Worm (Caenorhabditis elegans): Measurements from ENCODE around the gene rol-3.

Gene rol-3

DNA sequence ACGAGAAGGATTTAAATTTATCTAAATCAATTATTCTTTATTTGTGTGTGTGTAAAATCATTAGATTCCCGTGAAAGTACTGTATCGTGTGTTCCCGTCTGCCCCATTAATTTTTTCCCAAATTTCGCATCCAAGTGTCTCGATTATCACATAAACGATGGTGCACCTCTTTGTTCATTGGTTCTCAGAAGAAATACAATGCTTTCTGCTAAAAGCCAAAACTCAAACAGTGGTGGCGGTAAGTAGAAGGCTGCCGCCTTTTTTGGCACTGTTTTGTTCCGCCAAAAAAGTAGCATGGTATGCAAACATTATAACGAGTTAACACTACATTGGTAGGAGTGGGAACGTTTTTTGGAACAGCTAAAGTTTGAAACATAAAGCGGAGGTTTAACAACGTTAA lies 14.8 kb downstream of the rol-3 start:
- TF ChIP-seq ces-1 (GFP tag; optimal IDR thresholded peaks at IDR 0.05), result no peak
- TF ChIP-seq ham-2 (GFP tag; optimal IDR thresholded peaks at IDR 0.05), result no peak
- TF ChIP-seq pha-4 (tag; optimal IDR thresholded peaks at IDR 0.05), result no peak
- no peak for TF ChIP-seq ceh-39 (tag; optimal IDR thresholded peaks at IDR 0.05)
- TF ChIP-seq mls-2 (tag; optimal IDR thresholded peaks at IDR 0.05), result no peak
- TF ChIP-seq lin-13 (tag; optimal IDR thresholded peaks at IDR 0.05), result no peak
- no peak for TF ChIP-seq ztf-11 (tag; optimal IDR thresholded peaks at IDR 0.05)

DNA sequence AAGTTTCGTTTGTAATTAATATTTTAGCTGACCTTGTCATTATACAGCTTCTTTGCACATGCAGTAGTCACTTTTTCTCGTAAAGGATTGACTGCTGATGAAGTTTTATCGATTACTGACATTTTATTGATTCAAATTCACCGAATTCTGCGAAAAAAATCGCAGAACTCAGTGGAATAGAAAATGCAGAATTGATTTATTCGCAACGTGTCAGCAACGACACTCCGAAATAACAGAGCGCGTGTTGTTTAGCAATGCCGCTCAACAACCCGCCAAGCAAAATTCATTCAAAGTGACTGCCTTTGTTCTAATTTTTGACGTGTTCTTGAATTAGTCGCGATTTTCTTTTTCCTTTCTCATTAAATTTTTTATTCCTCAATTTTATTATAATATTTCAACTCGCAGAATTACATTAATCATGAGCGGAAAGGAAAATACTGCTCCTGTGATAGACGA lies 17.1 kb downstream of the rol-3 start, which contains the start of the genes cogc-6 and air-1:
TSS of gene cogc-6 (minus strand) at position 234 of the 456 bp plus-strand sequence.
TSS of gene air-1 (plus strand) at position 406 of the 456 bp plus-strand sequence.
- peak; percentile 8 for TF ChIP-seq mep-1 (tag; optimal IDR thresholded peaks at IDR 0.05)
- no peak for TF ChIP-seq hlh-1 (tag; optimal IDR thresholded peaks at IDR 0.05)
- TF ChIP-seq pha-4 (tag; optimal IDR thresholded peaks at IDR 0.05), result peak; percentile 35

DNA sequence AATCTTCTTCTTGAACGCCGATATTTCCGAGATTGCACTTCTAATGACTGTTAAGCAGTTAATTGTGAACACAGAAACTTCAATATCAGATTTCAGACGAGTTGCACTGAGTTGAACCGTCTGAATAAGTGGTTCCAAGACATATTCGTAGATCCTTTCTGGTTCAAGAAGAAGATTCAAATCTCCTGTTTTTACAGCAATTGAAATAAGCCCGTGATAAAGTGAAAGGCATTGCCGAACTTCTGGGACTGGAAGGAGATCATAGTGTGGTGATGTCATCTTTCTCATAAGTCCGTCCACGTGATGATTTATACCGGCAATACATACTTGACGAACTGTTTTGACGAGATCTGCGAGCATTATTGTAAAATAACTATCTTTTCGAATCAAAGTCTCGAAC lies 18.7 kb downstream of the rol-3 start:
- TF ChIP-seq lsy-2 (tag; optimal IDR thresholded peaks at IDR 0.05), result no peak
- TF ChIP-seq unc-120 (tag; optimal IDR thresholded peaks at IDR 0.05; ENCODE audit: poor library complexity, severe bottlenecking), result no peak
- TF ChIP-seq ces-1 (GFP tag; optimal IDR thresholded peaks at IDR 0.05), result no peak
- no peak for TF ChIP-seq mep-1 (tag; optimal IDR thresholded peaks at IDR 0.05)
- TF ChIP-seq nhr-28 (tag; optimal IDR thresholded peaks at IDR 0.05), result no peak
- no peak for TF ChIP-seq ztf-11 (tag; optimal IDR thresholded peaks at IDR 0.05)
- TF ChIP-seq unc-62 (GFP tag; optimal IDR thresholded peaks at IDR 0.05), result no peak
- TF ChIP-seq zip-8 (tag; optimal IDR thresholded peaks at IDR 0.05), result no peak
- TF ChIP-seq nhr-12 (tag; optimal IDR thresholded peaks at IDR 0.05), result no peak
- TF ChIP-seq lin-32 (GFP tag; optimal IDR thresholded peaks at IDR 0.05), result no peak
- no peak for TF ChIP-seq pha-4 (tag; optimal IDR thresholded peaks at IDR 0.05)
- no peak for TF ChIP-seq nhr-76 (tag; optimal IDR thresholded peaks at IDR 0.05)

DNA sequence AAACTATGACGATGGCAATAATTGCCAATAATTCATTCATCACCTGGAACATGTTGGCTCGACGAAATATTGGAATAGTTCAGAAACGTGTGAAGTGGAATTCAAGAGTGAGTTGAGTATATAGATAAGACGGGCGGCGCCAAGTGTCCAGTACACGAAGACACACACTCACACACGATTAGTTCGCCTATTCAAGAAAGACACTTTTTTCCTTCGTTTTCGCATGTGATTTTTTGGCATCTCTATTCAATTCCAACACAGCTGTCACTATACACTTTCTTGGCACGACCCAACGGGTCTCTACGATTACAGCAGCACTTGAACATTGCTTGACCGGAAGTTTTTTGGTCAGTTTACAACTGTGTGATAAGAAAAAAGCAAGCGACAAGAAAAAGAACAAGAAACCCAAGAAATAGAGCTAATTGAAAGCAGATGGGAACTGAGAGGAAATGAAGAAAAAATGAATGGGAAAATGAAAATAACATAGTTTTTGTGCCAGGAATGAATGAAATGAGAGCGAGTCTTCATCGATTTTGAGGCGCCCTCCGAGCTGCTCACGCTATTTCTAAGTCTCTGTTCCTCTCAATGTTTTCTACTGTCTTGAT lies 20.4 kb downstream of the rol-3 start, which contains the start of gene K07C11.8:
TSS of gene K07C11.8 (minus strand) at position 224 of the 605 bp plus-strand sequence.
- TF ChIP-seq ces-1 (GFP tag; optimal IDR thresholded peaks at IDR 0.05), result peak; percentile 3
- no peak for TF ChIP-seq sem-2 (GFP tag; optimal IDR thresholded peaks at IDR 0.05)

DNA sequence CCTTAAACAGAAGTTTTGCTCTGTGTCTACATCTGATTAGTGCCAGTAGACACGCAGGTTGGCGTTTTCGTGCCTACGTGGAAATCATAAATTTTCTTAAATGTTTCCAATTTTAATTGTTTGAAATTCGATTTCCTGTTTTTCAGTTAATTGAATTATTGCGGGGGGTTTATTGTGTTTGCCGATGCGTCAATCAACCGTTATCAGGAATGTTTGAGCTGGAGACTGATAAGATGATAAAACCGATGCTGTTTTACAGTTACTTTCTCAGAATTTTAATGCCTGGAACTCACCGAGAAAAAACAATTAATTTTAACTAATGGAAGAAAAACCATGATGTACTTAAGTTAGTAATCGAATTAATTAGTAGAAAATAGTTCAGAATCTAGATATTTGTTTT lies 21.1 kb downstream of the rol-3 start:
- no peak for TF ChIP-seq mls-2 (tag; optimal IDR thresholded peaks at IDR 0.05)
- TF ChIP-seq nhr-2 (tag; optimal IDR thresholded peaks at IDR 0.05), result no peak
- no peak for TF ChIP-seq snpc-4 (tag; optimal IDR thresholded peaks at IDR 0.05)
- no peak for TF ChIP-seq sem-2 (GFP tag; optimal IDR thresholded peaks at IDR 0.05)
- TF ChIP-seq bed-3 (GFP tag; optimal IDR thresholded peaks at IDR 0.05), result no peak
- TF ChIP-seq cnd-1 (tag; optimal IDR thresholded peaks at IDR 0.05), result no peak
- no peak for TF ChIP-seq lin-32 (GFP tag; optimal IDR thresholded peaks at IDR 0.05)
- no peak for TF ChIP-seq nhr-237 (tag; optimal IDR thresholded peaks at IDR 0.05)
- no peak for TF ChIP-seq ham-2 (GFP tag; optimal IDR thresholded peaks at IDR 0.05)
- TF ChIP-seq tbx-8 (GFP tag; optimal IDR thresholded peaks at IDR 0.05), result no peak
- no peak for TF ChIP-seq ces-1 (GFP tag; optimal IDR thresholded peaks at IDR 0.05)
- TF ChIP-seq unc-120 (tag; optimal IDR thresholded peaks at IDR 0.05; ENCODE audit: poor library complexity, severe bottlenecking), result no peak
- TF ChIP-seq lsy-2 (tag; optimal IDR thresholded peaks at IDR 0.05), result no peak
- TF ChIP-seq flh-1 (GFP tag; optimal IDR thresholded peaks at IDR 0.05), result no peak
- TF ChIP-seq M03D4.4 (tag; optimal IDR thresholded peaks at IDR 0.05), result no peak
- TF ChIP-seq ztf-11 (tag; optimal IDR thresholded peaks at IDR 0.05), result no peak
- no peak for TF ChIP-seq ceh-83 (GFP tag; optimal IDR thresholded peaks at IDR 0.05)
- TF ChIP-seq ceh-39 (tag; optimal IDR thresholded peaks at IDR 0.05), result no peak
- TF ChIP-seq pha-4 (tag; optimal IDR thresholded peaks at IDR 0.05), result no peak
- no peak for TF ChIP-seq nhr-12 (tag; optimal IDR thresholded peaks at IDR 0.05)

- TF ChIP-seq snpc-4 (tag; optimal IDR thresholded peaks at IDR 0.05) (no peak), nhr-237 (tag; optimal IDR thresholded peaks at IDR 0.05) (no peak), M03D4.4 (tag; optimal IDR thresholded peaks at IDR 0.05) (no peak)
Measured at ce11 chrV:8215158-8215557, 23.1 kb downstream of the rol-3 start.

- TF ChIP-seq tbx-8 (GFP tag; optimal IDR thresholded peaks at IDR 0.05) (no peak), nhr-12 (tag; optimal IDR thresholded peaks at IDR 0.05) (no peak), ham-2 (GFP tag; optimal IDR thresholded peaks at IDR 0.05) (no peak), elt-1 (tag; optimal IDR thresholded peaks at IDR 0.05; ENCODE audit: borderline replicate concordance, insufficient read depth) (no peak), mab-5 (tag; optimal IDR thresholded peaks at IDR 0.05) (no peak), unc-39 (tag; optimal IDR thresholded peaks at IDR 0.05) (no peak), lin-32 (GFP tag; optimal IDR thresholded peaks at IDR 0.05) (no peak), ceh-39 (tag; optimal IDR thresholded peaks at IDR 0.05) (no peak), flh-1 (GFP tag; optimal IDR thresholded peaks at IDR 0.05) (no peak), ces-1 (GFP tag; optimal IDR thresholded peaks at IDR 0.05) (no peak), lin-13 (tag; optimal IDR thresholded peaks at IDR 0.05) (no peak), cnd-1 (tag; optimal IDR thresholded peaks at IDR 0.05) (no peak), pha-4 (tag; optimal IDR thresholded peaks at IDR 0.05) (no peak), drap-1 (GFP tag; optimal IDR thresholded peaks at IDR 0.05) (no peak), bed-3 (GFP tag; optimal IDR thresholded peaks at IDR 0.05) (no peak), blmp-1 (tag; optimal IDR thresholded peaks at IDR 0.05) (no peak)
Measured at ce11 chrV:8213868-8214267, 24.3 kb downstream of the rol-3 start, which contains the start of gene K07C11.7. Gene K07C11.7, minus strand, starts transcription at chrV:8213968.

Data from whole organism, mixed stage, embryonic.